Worm (Caenorhabditis elegans) whole organism, young adult: Measurements from ENCODE around the gene C25H3.16.

Experiments used
- F49E8.2 ChIP-seq: sonication (generic microtip); optimal IDR thresholded peaks from 3 replicates; lab custom pipeline; 2017; ENCODE audit warnings: missing genetic modification characterization, mild to moderate bottlenecking, missing compliant biosample characterization, antibody characterized with exemption, moderate library complexity; ENCODE audit not compliant: insufficient read depth
- F57C9.4 ChIP-seq: sonication (generic microtip); optimal IDR thresholded peaks from 2 replicates; lab custom pipeline; 2017; ENCODE audit warnings: mild to moderate bottlenecking, missing genetic modification characterization, missing compliant biosample characterization
- Y67H2A.10 ChIP-seq: fragments of 200-800 bp; sonication (Bioruptor generic); conservative IDR thresholded peaks from 2 replicates; pipeline ENCODE4 v1.3.6; 2022; ENCODE audit warnings: missing genetic modification reagents, missing genetic modification characterization, missing compliant biosample characterization
- ZK185.1 ChIP-seq: sonication (generic microtip); optimal IDR thresholded peaks from 2 replicates; lab custom pipeline; 2016; ENCODE audit warnings: mild to moderate bottlenecking, missing genetic modification characterization, missing compliant biosample characterization; ENCODE audit not compliant: poor library complexity, severe bottlenecking
- ama-1 ChIP-seq, 3 experiments: fragments of 150-350 bp in 1 of 3; sonication (generic microtip) in 2 of 3; optimal IDR thresholded peaks; 2 replicates each; lab custom pipeline; 2014 to 2018; ENCODE audit warnings: missing biosample characterization in 2 of 3, missing genetic modification characterization in 2 of 3, missing genetic modification reagents in 2 of 3
- athp-1 ChIP-seq: sonication (generic microtip); optimal IDR thresholded peaks from 2 replicates; lab custom pipeline; 2017; ENCODE audit warnings: mild to moderate bottlenecking, missing genetic modification characterization, missing compliant biosample characterization
- die-1 ChIP-seq: sonication (generic microtip); optimal IDR thresholded peaks from 2 replicates; lab custom pipeline; 2016; ENCODE audit warnings: missing genotype, mild to moderate bottlenecking, missing genetic modification characterization, missing compliant biosample characterization
- lag-1 ChIP-seq: fragments of 200-800 bp; sonication (Bioruptor generic); IDR thresholded peaks from 2 replicates; pipeline ENCODE4 v1.3.6; 2022; ENCODE audit warnings: missing genetic modification reagents, missing genetic modification characterization, missing compliant biosample characterization
- madf-8 ChIP-seq: fragments of 200-800 bp; sonication (Bioruptor generic); conservative IDR thresholded peaks from 2 replicates; pipeline ENCODE4 v1.3.6; 2022; ENCODE audit warnings: missing genetic modification reagents, missing genetic modification characterization, missing compliant biosample characterization
- mel-28 ChIP-seq: sonication (generic microtip); optimal IDR thresholded peaks from 2 replicates; lab custom pipeline; 2016; ENCODE audit warnings: borderline replicate concordance, mild to moderate bottlenecking, missing genetic modification characterization, missing compliant biosample characterization
- mxl-1 ChIP-seq: sonication (generic microtip); optimal IDR thresholded peaks from 2 replicates; lab custom pipeline; 2016; ENCODE audit warnings: missing genetic modification characterization, missing compliant biosample characterization
- nfya-1 ChIP-seq: sonication (generic microtip); optimal IDR thresholded peaks from 2 replicates; lab custom pipeline; 2017; ENCODE audit warnings: antibody characterized with exemption, missing compliant biosample characterization, missing genetic modification characterization, borderline replicate concordance; ENCODE audit not compliant: insufficient read depth
- nfyb-1 ChIP-seq: fragments of 200-800 bp; sonication (Bioruptor generic); IDR thresholded peaks from 2 replicates; pipeline ENCODE4 v1.3.6; 2022; ENCODE audit warnings: missing genetic modification reagents, missing genetic modification characterization, missing compliant biosample characterization
- pha-4 ChIP-seq: fragments of 150-350 bp; sonication (generic microtip); optimal IDR thresholded peaks from 2 replicates; lab custom pipeline; 2014; ENCODE audit warnings: missing biosample characterization, missing genetic modification reagents, missing genetic modification characterization

- TF ChIP-seq nfyb-1 (GFP tag; lab: Robert Waterston, UW): no peak
- no peak for TF ChIP-seq die-1 (tag; lab: Kevin White, UChicago)
- no peak for TF ChIP-seq madf-8 (GFP tag; lab: Robert Waterston, UW)
- no peak for TF ChIP-seq F57C9.4 (tag; lab: Kevin White, UChicago)
- TF ChIP-seq mel-28: no peak
- no peak for TF ChIP-seq ZK185.1
- no peak for TF ChIP-seq athp-1 (tag; lab: Kevin White, UChicago)
- no peak for TF ChIP-seq mxl-1 (tag; lab: Kevin White, UChicago)
- TF ChIP-seq nfya-1 (tag; lab: Kevin White, UChicago): no peak
- TF ChIP-seq F49E8.2 (tag; lab: Kevin White, UChicago): no peak
- TF ChIP-seq pha-4 (tag; lab: Kevin White, UChicago): no peak
- TF ChIP-seq ama-1 (optimal IDR thresholded peaks at IDR 0.05; lab: Kevin White, UChicago): no peak
- TF ChIP-seq ama-1 (GFP tag; optimal IDR thresholded peaks at IDR 0.05; lab: Kevin White, UChicago): no peak
- TF ChIP-seq lag-1 (GFP tag; lab: Robert Waterston, UW): no peak
- no peak for TF ChIP-seq Y67H2A.10 (GFP tag; lab: Robert Waterston, UW)
Measured at ce11 chrII:5704479-5704878, 38.4 kb downstream of the C25H3.16 start.
